Worm (Caenorhabditis elegans): ENCODE results near the gene C33C12.4.

DNA sequence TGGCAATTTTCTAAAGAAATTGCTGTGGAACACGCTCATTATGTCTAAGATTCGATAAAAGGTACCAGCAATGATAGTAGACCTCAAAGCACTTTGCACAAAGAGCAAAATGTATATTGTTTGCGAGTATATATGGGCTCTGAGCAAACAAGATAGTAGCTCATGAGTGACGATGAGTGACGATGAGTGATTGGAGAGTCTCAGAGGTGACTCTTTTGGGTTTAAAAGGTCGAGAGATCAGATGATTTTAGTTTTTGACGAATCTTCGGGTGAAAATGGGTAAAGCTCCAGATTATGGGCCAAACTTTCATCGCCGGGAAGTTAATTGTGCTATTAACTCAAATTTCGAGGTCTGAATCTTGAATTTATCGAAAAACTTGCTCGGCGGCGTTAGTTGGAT, 30.5 kb upstream of the C33C12.4 start:
- TF ChIP-seq ceh-82 (tag; optimal IDR thresholded peaks at IDR 0.05): no peak
- no peak for TF ChIP-seq alr-1 (tag; optimal IDR thresholded peaks at IDR 0.05)
